Fruit fly (Drosophila melanogaster): ENCODE results near the gene Coprox.

DNA sequence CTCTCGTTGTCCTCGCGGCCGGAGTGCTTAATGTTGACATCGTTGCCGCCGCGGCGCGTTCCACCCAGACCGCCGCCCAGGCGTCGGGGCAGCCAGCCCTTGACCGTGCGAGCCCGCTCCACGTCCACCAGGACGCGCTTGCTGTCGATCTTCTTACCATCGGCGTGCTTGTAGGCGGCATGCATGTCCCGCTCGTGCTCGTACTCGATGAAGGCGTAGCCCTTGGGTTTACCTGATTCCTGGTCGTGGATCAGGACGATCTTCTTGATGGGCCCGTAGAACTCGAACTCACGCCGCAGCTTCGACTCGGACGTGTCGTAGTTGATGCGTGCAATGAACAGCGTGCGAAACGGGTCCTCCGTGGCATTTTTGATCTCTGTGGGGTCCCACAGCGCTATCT is 6.6 kb downstream of the Coprox start:
- TF ChIP-seq emc (GFP tag; optimal IDR thresholded peaks at IDR 0.05) = no peak
- no peak for TF ChIP-seq eve (GFP tag; optimal IDR thresholded peaks at IDR 0.05)
- TF ChIP-seq usp (GFP tag; optimal IDR thresholded peaks at IDR 0.05) = no peak
- no peak for TF ChIP-seq jumu (GFP tag; optimal IDR thresholded peaks at IDR 0.05)
- TF ChIP-seq nau (GFP tag; optimal IDR thresholded peaks at IDR 0.05) = no peak
- TF ChIP-seq gt (GFP tag; IDR thresholded peaks at IDR 0.05) = no peak
